Worm (Caenorhabditis elegans): ENCODE results near the gene T04A8.8.
A peak's percentile ranks its signal among the peaks of the same experiment; 100 is the strongest.

Gene T04A8.8

ce11 chrIII:4708909-4709308 lies 15.1 kb downstream of the T04A8.8 start, which contains the start of gene T04A8.18:
Gene T04A8.18, plus strand, starts transcription at chrIII:4709209.
- no peak for TF ChIP-seq tbx-2 (tag; optimal IDR thresholded peaks at IDR 0.05)
- TF ChIP-seq R02D3.7 (tag; optimal IDR thresholded peaks at IDR 0.05): no peak
- TF ChIP-seq elt-2 (tag; optimal IDR thresholded peaks at IDR 0.05): no peak
- no peak for TF ChIP-seq fkh-10 (GFP tag; optimal IDR thresholded peaks at IDR 0.05)
- no peak for TF ChIP-seq ama-1 (optimal IDR thresholded peaks at IDR 0.05)
- no peak for TF ChIP-seq nhr-23 (tag; optimal IDR thresholded peaks at IDR 0.05)
- TF ChIP-seq mdl-1 (tag; optimal IDR thresholded peaks at IDR 0.05): no peak
- no peak for TF ChIP-seq nhr-43 (tag; optimal IDR thresholded peaks at IDR 0.05; ENCODE audit: poor library complexity, severe bottlenecking)
- TF ChIP-seq nhr-11 (tag; optimal IDR thresholded peaks at IDR 0.05): no peak
- TF ChIP-seq elt-3 (tag; optimal IDR thresholded peaks at IDR 0.05): no peak
- TF ChIP-seq nhr-12 (tag; optimal IDR thresholded peaks at IDR 0.05): no peak
- no peak for TF ChIP-seq lin-39 (tag; optimal IDR thresholded peaks at IDR 0.05)
- no peak for TF ChIP-seq unc-39 (tag; optimal IDR thresholded peaks at IDR 0.05)
- no peak for TF ChIP-seq ztf-4 (tag; optimal IDR thresholded peaks at IDR 0.05)
- TF ChIP-seq nhr-28 (tag; optimal IDR thresholded peaks at IDR 0.05): no peak
- no peak for TF ChIP-seq eor-1 (tag; optimal IDR thresholded peaks at IDR 0.05)
- TF ChIP-seq ztf-11 (tag; optimal IDR thresholded peaks at IDR 0.05): no peak
- TF ChIP-seq zag-1 (tag; optimal IDR thresholded peaks at IDR 0.05): no peak
- TF ChIP-seq egl-27 (tag; optimal IDR thresholded peaks at IDR 0.05): no peak

ce11 chrIII:4715088-4715487 lies 21.3 kb downstream of the T04A8.8 start, which contains the start of gene him-18:
Gene him-18, minus strand, starts transcription at chrIII:4715188.
- TF ChIP-seq nhr-11 (tag; optimal IDR thresholded peaks at IDR 0.05): no peak

ce11 chrIII:4720620-4721227 lies 26.9 kb downstream of the T04A8.8 start, which contains the start of gene emb-5:
Gene emb-5, minus strand, starts transcription at chrIII:4720670.
- TF ChIP-seq unc-39 (tag; optimal IDR thresholded peaks at IDR 0.05): no peak
- peak; percentile 35 for TF ChIP-seq egl-5 (tag; optimal IDR thresholded peaks at IDR 0.05)
- peak; percentile 58 for TF ChIP-seq R02D3.7 (tag; optimal IDR thresholded peaks at IDR 0.05)
- TF ChIP-seq lin-39 (tag; optimal IDR thresholded peaks at IDR 0.05): peak; percentile 73
- peak; percentile 3 for TF ChIP-seq nhr-43 (tag; optimal IDR thresholded peaks at IDR 0.05; ENCODE audit: poor library complexity, severe bottlenecking)
- no peak for TF ChIP-seq skn-1 (tag; optimal IDR thresholded peaks at IDR 0.05)
- TF ChIP-seq nhr-25 (tag; optimal IDR thresholded peaks at IDR 0.05): peak; percentile 54
- TF ChIP-seq hmg-11 (tag; optimal IDR thresholded peaks at IDR 0.05): peak; percentile 25
- TF ChIP-seq nhr-28 (tag; optimal IDR thresholded peaks at IDR 0.05): no peak
- TF ChIP-seq ZK546.5 (tag; optimal IDR thresholded peaks at IDR 0.05): no peak
- TF ChIP-seq nhr-67 (tag; optimal IDR thresholded peaks at IDR 0.05): no peak
- no peak for TF ChIP-seq nfya-1 (tag; optimal IDR thresholded peaks at IDR 0.05; ENCODE audit: insufficient read depth)
- TF ChIP-seq lin-15B (tag; optimal IDR thresholded peaks at IDR 0.05): peak; percentile 81
- TF ChIP-seq ztf-11 (tag; optimal IDR thresholded peaks at IDR 0.05): no peak
- no peak for TF ChIP-seq elt-3 (tag; optimal IDR thresholded peaks at IDR 0.05)
- TF ChIP-seq nhr-23 (tag; optimal IDR thresholded peaks at IDR 0.05): peak; percentile 53
- TF ChIP-seq pqm-1 (tag; optimal IDR thresholded peaks at IDR 0.05): no peak

- TF ChIP-seq eor-1 (tag; optimal IDR thresholded peaks at IDR 0.05) (no peak), elt-2 (tag; optimal IDR thresholded peaks at IDR 0.05) (no peak), hmg-11 (tag; optimal IDR thresholded peaks at IDR 0.05) (peak; percentile 93), tbx-2 (tag; optimal IDR thresholded peaks at IDR 0.05) (peak; percentile 21), lin-15B (tag; optimal IDR thresholded peaks at IDR 0.05) (peak; percentile 79), nhr-76 (tag; optimal IDR thresholded peaks at IDR 0.05) (no peak), snpc-4 (tag; optimal IDR thresholded peaks at IDR 0.05) (peak; percentile 51), nhr-28 (tag; optimal IDR thresholded peaks at IDR 0.05) (no peak), nfya-1 (tag; optimal IDR thresholded peaks at IDR 0.05; ENCODE audit: insufficient read depth) (peak; percentile 93), lin-39 (tag; optimal IDR thresholded peaks at IDR 0.05) (peak; percentile 91), egl-5 (tag; optimal IDR thresholded peaks at IDR 0.05) (peak; percentile 91), pha-4 (tag; optimal IDR thresholded peaks at IDR 0.05) (peak; percentile 78), fkh-10 (GFP tag; optimal IDR thresholded peaks at IDR 0.05) (peak; percentile 23), R02D3.7 (tag; optimal IDR thresholded peaks at IDR 0.05) (peak; percentile 8), skn-1 (tag; optimal IDR thresholded peaks at IDR 0.05) (no peak), ceh-28 (tag; optimal IDR thresholded peaks at IDR 0.05) (peak; percentile 1), elt-1 (tag; optimal IDR thresholded peaks at IDR 0.05) (peak; percentile 46), unc-62 (GFP tag; optimal IDR thresholded peaks at IDR 0.05) (peak; percentile 7), fos-1 (tag; optimal IDR thresholded peaks at IDR 0.05) (no peak), nhr-23 (tag; optimal IDR thresholded peaks at IDR 0.05) (peak; percentile 48), mdl-1 (tag; optimal IDR thresholded peaks at IDR 0.05) (no peak), nhr-11 (tag; optimal IDR thresholded peaks at IDR 0.05) (peak; percentile 59), ceh-16 (tag; optimal IDR thresholded peaks at IDR 0.05) (no peak)
These were observed 28.0 kb downstream of the T04A8.8 start, which contains the start of gene acy-1 for ce11 chrIII:4721750-4722149. Gene acy-1, plus strand, starts transcription at chrIII:4722095.
